Worm (Caenorhabditis elegans): ENCODE data around the gene suex-1.
A peak's percentile ranks its signal among the peaks of the same experiment; 100 is the strongest.

The suex-1 gene

ce11 chrII:5451278-5451677, 46.8 kb downstream of the suex-1 start:
- TF ChIP-seq hmg-11 (tag; optimal IDR thresholded peaks at IDR 0.05) = no peak
- TF ChIP-seq ztf-11 (tag; optimal IDR thresholded peaks at IDR 0.05) = no peak
- TF ChIP-seq lin-15B (tag; optimal IDR thresholded peaks at IDR 0.05) = no peak
- TF ChIP-seq nhr-237 (tag; optimal IDR thresholded peaks at IDR 0.05) = no peak
- no peak for TF ChIP-seq fos-1 (tag; optimal IDR thresholded peaks at IDR 0.05)
- TF ChIP-seq ztf-4 (tag; optimal IDR thresholded peaks at IDR 0.05) = no peak
- TF ChIP-seq nhr-76 (tag; optimal IDR thresholded peaks at IDR 0.05) = no peak
- no peak for TF ChIP-seq ceh-16 (tag; optimal IDR thresholded peaks at IDR 0.05)
- TF ChIP-seq elt-3 (tag; optimal IDR thresholded peaks at IDR 0.05) = no peak
- TF ChIP-seq fkh-10 (GFP tag; optimal IDR thresholded peaks at IDR 0.05) = no peak
- no peak for TF ChIP-seq nhr-28 (tag; optimal IDR thresholded peaks at IDR 0.05)
- TF ChIP-seq R02D3.7 (tag; optimal IDR thresholded peaks at IDR 0.05) = no peak
- no peak for TF ChIP-seq ZK546.5 (tag; optimal IDR thresholded peaks at IDR 0.05)
- no peak for TF ChIP-seq tbx-2 (tag; optimal IDR thresholded peaks at IDR 0.05)
- TF ChIP-seq nhr-67 (tag; optimal IDR thresholded peaks at IDR 0.05) = no peak
- TF ChIP-seq fkh-2 (tag; optimal IDR thresholded peaks at IDR 0.05) = no peak
- no peak for TF ChIP-seq elt-1 (tag; optimal IDR thresholded peaks at IDR 0.05)
- TF ChIP-seq nhr-43 (tag; optimal IDR thresholded peaks at IDR 0.05; ENCODE audit: poor library complexity, severe bottlenecking) = no peak
- TF ChIP-seq nhr-12 (tag; optimal IDR thresholded peaks at IDR 0.05) = no peak
- no peak for TF ChIP-seq egl-5 (tag; optimal IDR thresholded peaks at IDR 0.05)

ce11 chrII:5449620-5450019, 48.4 kb downstream of the suex-1 start:
- peak; percentile 18 for TF ChIP-seq nhr-25 (tag; optimal IDR thresholded peaks at IDR 0.05)
- TF ChIP-seq mml-1 (tag; optimal IDR thresholded peaks at IDR 0.05) = no peak

ce11 chrII:5449219-5449618, 48.8 kb downstream of the suex-1 start:
- TF ChIP-seq egl-5 (tag; optimal IDR thresholded peaks at IDR 0.05) (peak; percentile 84), lsy-12 (tag; optimal IDR thresholded peaks at IDR 0.05) (no peak)

DNA sequence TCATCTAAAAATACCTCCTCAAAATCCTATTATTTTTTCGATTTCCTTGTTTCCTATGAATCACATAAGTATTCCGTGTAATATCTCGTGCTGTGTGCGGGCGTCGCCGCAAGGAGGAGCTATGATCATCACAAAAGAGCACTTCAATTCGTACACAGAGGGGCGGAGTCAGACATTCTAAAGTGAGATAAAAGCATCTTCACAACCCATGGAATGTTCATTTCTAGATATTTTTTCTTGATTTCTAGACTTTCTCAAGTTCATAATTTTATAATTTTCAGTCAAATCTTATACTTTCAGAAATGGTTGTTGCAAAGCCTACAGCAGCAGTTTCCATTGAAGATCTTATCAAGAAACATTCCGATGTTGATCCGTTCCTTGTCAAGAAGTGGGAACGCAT, 50.7 kb downstream of the suex-1 start, which contains the start of gene cex-1:
Gene cex-1 (plus strand): TSS at position 301 of the 400 bp plus-strand sequence.
- TF ChIP-seq nhr-237 (tag; optimal IDR thresholded peaks at IDR 0.05) (no peak), ceh-28 (tag; optimal IDR thresholded peaks at IDR 0.05) (no peak), lin-15B (tag; optimal IDR thresholded peaks at IDR 0.05) (no peak), nhr-23 (tag; optimal IDR thresholded peaks at IDR 0.05) (no peak), nhr-11 (tag; optimal IDR thresholded peaks at IDR 0.05) (no peak), mml-1 (tag; optimal IDR thresholded peaks at IDR 0.05) (no peak), hmg-11 (tag; optimal IDR thresholded peaks at IDR 0.05) (no peak), nhr-67 (tag; optimal IDR thresholded peaks at IDR 0.05) (no peak), fos-1 (tag; optimal IDR thresholded peaks at IDR 0.05) (no peak), unc-39 (tag; optimal IDR thresholded peaks at IDR 0.05) (no peak), sea-2 (GFP tag; optimal IDR thresholded peaks at IDR 0.05) (no peak), skn-1 (tag; optimal IDR thresholded peaks at IDR 0.05) (no peak), ztf-11 (tag; optimal IDR thresholded peaks at IDR 0.05) (no peak), jun-1 (tag; optimal IDR thresholded peaks at IDR 0.05) (no peak), nhr-43 (tag; optimal IDR thresholded peaks at IDR 0.05; ENCODE audit: poor library complexity, severe bottlenecking) (no peak)

All from whole organism, L3 larva.